Fruit fly (Drosophila melanogaster) whole organism, wandering third instar larva: Measurements from ENCODE around the gene Cpsf73.

Experiments used
- Myc ChIP-seq: fragments of >200 bp; optimal IDR thresholded peaks from 2 replicates; lab custom pipeline; 2017
- h ChIP-seq: fragments of 200-800 bp; sonication (Bioruptor generic); optimal IDR thresholded peaks from 3 replicates; lab custom pipeline; 2016; ENCODE audit warnings: missing biosample characterization, mild to moderate bottlenecking, missing genetic modification characterization

DNA sequence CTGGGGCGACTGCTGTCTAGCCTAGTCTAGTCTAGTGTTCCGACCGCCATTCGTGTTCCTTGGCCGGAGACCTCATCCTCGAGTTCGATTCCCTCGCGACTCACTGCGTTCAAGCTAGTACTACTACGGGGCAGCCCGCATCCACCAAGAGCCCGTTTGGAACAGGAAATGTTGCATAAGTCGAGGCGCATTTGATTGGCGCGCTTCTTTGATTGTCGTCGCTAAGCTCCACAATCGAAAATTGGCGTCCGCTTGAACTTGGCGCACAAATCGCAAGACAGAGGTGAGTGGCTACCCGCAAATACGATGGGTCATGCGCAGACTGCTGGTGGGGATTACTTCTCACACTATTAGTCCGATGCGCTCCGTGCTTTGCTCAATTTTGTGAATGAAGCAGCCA, 17.7 kb upstream of the Cpsf73 start:
- TF ChIP-seq h (GFP tag; lab: Kevin White, UChicago) (no peak), Myc (lab: Kevin White, UChicago) (no peak)
